Fruit fly (Drosophila melanogaster): ENCODE data around the gene CG3091.

- no peak for TF ChIP-seq Crg-1 (GFP tag; optimal IDR thresholded peaks at IDR 0.05)
- no peak for TF ChIP-seq CG11617 (GFP tag; optimal IDR thresholded peaks at IDR 0.05)
- no peak for TF ChIP-seq toe (GFP tag; optimal IDR thresholded peaks at IDR 0.05)
- no peak for TF ChIP-seq Clk (GFP tag; optimal IDR thresholded peaks at IDR 0.05)
- no peak for TF ChIP-seq CG33017 (tag; optimal IDR thresholded peaks at IDR 0.05)
- TF ChIP-seq kay (GFP tag; ENCODE audit: borderline replicate concordance), result no peak
- no peak for TF ChIP-seq CG12768 (GFP tag; optimal IDR thresholded peaks at IDR 0.05)
- no peak for TF ChIP-seq ovo (GFP tag; optimal IDR thresholded peaks at IDR 0.05)
Measured at dm6 chrX:2212327-2212820, 41.6 kb downstream of the CG3091 start.
